Fruit fly (Drosophila melanogaster): ENCODE measurements around the gene CG15822.

CG15822 gene

dm6 chr3L:2115524-2116245 is 48.0 kb downstream of the CG15822 start, which contains the start of gene sls (continued):
- TF ChIP-seq CG14710 (tag; optimal IDR thresholded peaks at IDR 0.05) (peak; percentile 70), Blimp-1 (GFP tag; optimal IDR thresholded peaks at IDR 0.05) (peak; percentile 76), cas (GFP tag; IDR thresholded peaks at IDR 0.05) (peak; percentile 79), CG15601 (tag; optimal IDR thresholded peaks at IDR 0.05) (peak; percentile 93), D (optimal IDR thresholded peaks at IDR 0.05) (no peak), D (GFP tag; optimal IDR thresholded peaks at IDR 0.05) (peak; percentile 79), CG8290 (GFP tag; optimal IDR thresholded peaks at IDR 0.05) (peak; percentile 21), CG8290 (tag; optimal IDR thresholded peaks at IDR 0.05) (peak; percentile 50 to 96), NfI (GFP tag; optimal IDR thresholded peaks at IDR 0.05) (peak; percentile 94), Mes4 (GFP tag; optimal IDR thresholded peaks at IDR 0.05) (peak; percentile 92), stwl (tag; optimal IDR thresholded peaks at IDR 0.05) (no peak), CG3065 (GFP tag; optimal IDR thresholded peaks at IDR 0.05) (peak; percentile 80), Elba2 (GFP tag; optimal IDR thresholded peaks at IDR 0.05) (peak; percentile 29), exex (tag; optimal IDR thresholded peaks at IDR 0.05) (peak; percentile 74), Usf (GFP tag; optimal IDR thresholded peaks at IDR 0.05) (peak; percentile 85), salm (tag; optimal IDR thresholded peaks at IDR 0.05) (peak; percentile 81), scrt (GFP tag; optimal IDR thresholded peaks at IDR 0.05) (peak; percentile 71), CG17359 (tag; optimal IDR thresholded peaks at IDR 0.05) (peak; percentile 93), CG16815 (GFP tag; optimal IDR thresholded peaks at IDR 0.05) (peak; percentile 89), Hr3 (GFP tag; optimal IDR thresholded peaks at IDR 0.05) (peak; percentile 89), grn (GFP tag; optimal IDR thresholded peaks at IDR 0.05) (peak; percentile 28), chinmo (GFP tag; IDR thresholded peaks at IDR 0.05; ENCODE audit: partially characterized antibody) (no peak), pfk (GFP tag; optimal IDR thresholded peaks at IDR 0.05) (peak; percentile 26), Bdp1 (GFP tag; optimal IDR thresholded peaks at IDR 0.05) (peak; percentile 69), cwo (GFP tag; optimal IDR thresholded peaks at IDR 0.05) (peak; percentile 64), CG12236 (GFP tag; optimal IDR thresholded peaks at IDR 0.05) (peak; percentile 85), CG11696 (GFP tag; IDR thresholded peaks at IDR 0.05) (peak; percentile 71), Asciz (GFP tag; optimal IDR thresholded peaks at IDR 0.05) (peak; percentile 81), sima (GFP tag; optimal IDR thresholded peaks at IDR 0.05) (peak; percentile 58), CG33213 (GFP tag; optimal IDR thresholded peaks at IDR 0.05) (peak; percentile 80), phol (tag; optimal IDR thresholded peaks at IDR 0.05) (peak; percentile 84), CG33557 (GFP tag; optimal IDR thresholded peaks at IDR 0.05) (peak; percentile 90), CG16779 (GFP tag; IDR thresholded peaks at IDR 0.05) (peak; percentile 67), HmgZ (tag; optimal IDR thresholded peaks at IDR 0.05) (peak; percentile 94), lbe (GFP tag; optimal IDR thresholded peaks at IDR 0.05) (no peak), CG4854 (GFP tag; optimal IDR thresholded peaks at IDR 0.05) (peak; percentile 75), CG11093 (GFP tag; IDR thresholded peaks at IDR 0.05) (peak; percentile 88), mld (GFP tag; IDR thresholded peaks at IDR 0.05; ENCODE audit: partially characterized antibody) (no peak), HLH4C (GFP tag; IDR thresholded peaks at IDR 0.05; ENCODE audit: partially characterized antibody) (no peak), Lhr (GFP tag; optimal IDR thresholded peaks at IDR 0.05) (peak; percentile 70), CrebB (tag; optimal IDR thresholded peaks at IDR 0.05) (peak; percentile 92), slbo (GFP tag; IDR thresholded peaks at IDR 0.05) (peak; percentile 93), CG17186 (GFP tag; optimal IDR thresholded peaks at IDR 0.05) (peak; percentile 27), fu2 (GFP tag; optimal IDR thresholded peaks at IDR 0.05) (peak; percentile 87), dati (GFP tag; IDR thresholded peaks at IDR 0.05) (peak; percentile 58; the same call in 1 of the 2 replicates), pan (optimal IDR thresholded peaks at IDR 0.05) (no peak), pan (GFP tag; optimal IDR thresholded peaks at IDR 0.05 in 1 of 2, IDR thresholded peaks at IDR 0.05 in 1 of 2) (peak in 1 of 2 experiments; percentile 91), fru (optimal IDR thresholded peaks at IDR 0.05) (no peak), Sin3A (optimal IDR thresholded peaks at IDR 0.05) (no peak), ase (GFP tag; IDR thresholded peaks at IDR 0.05) (peak; percentile 83)

All from whole organism, embryonic.